Worm (Caenorhabditis elegans) whole organism, L3 larva: ENCODE measurements around the gene bath-4.

ENCODE experiments used
- aly-2 ChIP-seq: fragments of 150-350 bp; optimal IDR thresholded peaks from 2 replicates; lab custom pipeline; 2014; ENCODE audit warnings: missing biosample characterization, missing genetic modification characterization
- ceh-9 ChIP-seq: sonication (generic microtip); optimal IDR thresholded peaks from 2 replicates; lab custom pipeline; 2018; ENCODE audit warnings: missing biosample characterization, missing genetic modification characterization
- elt-1 ChIP-seq: fragments of 150-350 bp; optimal IDR thresholded peaks from 2 replicates; lab custom pipeline; 2014; ENCODE audit warnings: missing biosample characterization, missing genetic modification characterization
- fos-1 ChIP-seq: fragments of 150-350 bp; optimal IDR thresholded peaks from 2 replicates; lab custom pipeline; 2014; ENCODE audit warnings: missing biosample characterization, missing genetic modification characterization
- jun-1 ChIP-seq: fragments of 150-350 bp; optimal IDR thresholded peaks from 2 replicates; lab custom pipeline; 2014; ENCODE audit warnings: missing biosample characterization, missing genetic modification reagents, missing genetic modification characterization
- nhr-237 ChIP-seq: fragments of 150-350 bp; optimal IDR thresholded peaks from 2 replicates; lab custom pipeline; 2014; ENCODE audit warnings: missing biosample characterization, missing genetic modification characterization
- nhr-25 ChIP-seq: sonication (generic microtip); optimal IDR thresholded peaks from 2 replicates; lab custom pipeline; 2017; ENCODE audit warnings: missing biosample characterization, missing genetic modification characterization
- skn-1 ChIP-seq: fragments of 150-350 bp; optimal IDR thresholded peaks from 2 replicates; lab custom pipeline; 2014; ENCODE audit warnings: missing biosample characterization, missing genetic modification characterization
- unc-39 ChIP-seq: sonication (generic microtip); optimal IDR thresholded peaks from 4 replicates; lab custom pipeline; 2017; ENCODE audit warnings: missing biosample characterization, missing genetic modification characterization
- ztf-11 ChIP-seq: fragments of 150-350 bp; optimal IDR thresholded peaks from 2 replicates; lab custom pipeline; 2014; ENCODE audit warnings: missing biosample characterization, missing genetic modification characterization

- TF ChIP-seq ztf-11 (tag; lab: Kevin White, UChicago) (no peak), elt-1 (tag; lab: Kevin White, UChicago) (no peak), aly-2 (tag; lab: Kevin White, UChicago) (no peak), nhr-237 (no peak), nhr-25 (no peak), ceh-9 (tag; lab: Kevin White, UChicago) (no peak), jun-1 (no peak), unc-39 (tag; lab: Kevin White, UChicago) (no peak), fos-1 (tag; lab: Kevin White, UChicago) (no peak), skn-1 (tag; lab: Kevin White, UChicago) (no peak)
These were observed 5.0 kb upstream of the bath-4 start, which contains the start of the genes bath-2 and F52C6.4 for ce11 chrII:1922665-1923187.
